Worm (Caenorhabditis elegans) whole organism, L3 larva: ENCODE measurements around the gene unc-112.

Experiments
- R02D3.7 ChIP-seq: fragments of 150-350 bp; optimal IDR thresholded peaks from 2 replicates; lab custom pipeline; 2014; ENCODE audit warnings: missing biosample characterization, missing genetic modification characterization
- elt-3 ChIP-seq, 3 experiments: fragments of 150-350 bp in 1 of 3; sonication (generic microtip) in 2 of 3; optimal IDR thresholded peaks; 2 replicates in 2 of 3; 4 replicates in 1 of 3; lab custom pipeline; 2014 to 2017; ENCODE audit warnings: missing biosample characterization in 3 of 3, missing genetic modification characterization in 3 of 3
- nfya-1 ChIP-seq: sonication (generic microtip); optimal IDR thresholded peaks from 2 replicates; lab custom pipeline; 2017; ENCODE audit warnings: missing genetic modification characterization, mild to moderate bottlenecking, missing compliant biosample characterization, antibody characterized with exemption, moderate library complexity; ENCODE audit not compliant: insufficient read depth

DNA sequence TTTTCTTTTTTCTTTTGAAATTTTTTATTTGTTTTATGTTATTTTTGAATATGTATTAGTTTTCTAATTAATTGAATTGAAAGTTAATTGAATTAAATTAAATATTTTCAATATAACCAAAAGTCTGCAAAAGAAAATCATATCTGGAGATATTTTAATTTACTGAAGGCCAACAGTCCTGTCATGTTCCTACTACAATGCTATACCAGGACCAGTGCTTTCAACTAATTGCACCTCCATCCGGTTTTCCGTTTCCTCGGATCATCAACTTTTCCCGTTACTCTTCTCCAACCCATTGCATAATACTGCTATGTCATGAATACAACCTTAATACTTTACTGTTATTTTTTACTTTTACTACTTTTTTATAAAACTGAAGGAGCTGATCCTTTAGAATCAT is 15.9 kb upstream of the unc-112 start, which contains the start of gene R08A2.5:
- TF ChIP-seq R02D3.7 (no peak), elt-3 (tag; optimal IDR thresholded peaks at IDR 0.05; lab: Kevin White, UChicago) (no peak), nfya-1 (tag; lab: Kevin White, UChicago) (no peak)
